Fruit fly (Drosophila melanogaster) whole organism: ENCODE measurements around the gene por.

Source experiments
- CG8478 ChIP-seq: fragments of >200 bp; optimal IDR thresholded peaks from 2 replicates; lab custom pipeline; 2018; ENCODE audit warnings: inconsistent platforms
- Dll ChIP-seq: fragments of >200 bp; optimal IDR thresholded peaks from 2 replicates; lab custom pipeline; 2017
- EcR ChIP-seq, 2 experiments: fragments of >200 bp; optimal IDR thresholded peaks; 2 replicates each; lab custom pipeline; 2017; ENCODE audit warnings: missing biosample characterization in 2 of 2, missing genetic modification characterization in 2 of 2, missing genetic modification reagents in 2 of 2
- pan ChIP-seq: fragments of >200 bp; optimal IDR thresholded peaks from 2 replicates; lab custom pipeline; 2017
- psq ChIP-seq: fragments of >200 bp; optimal IDR thresholded peaks from 2 replicates; lab custom pipeline; 2017
- usp ChIP-seq: fragments of >200 bp; optimal IDR thresholded peaks from 2 replicates; lab custom pipeline; 2017; ENCODE audit warnings: missing biosample characterization, missing genetic modification characterization, mixed read lengths

Gene por

DNA sequence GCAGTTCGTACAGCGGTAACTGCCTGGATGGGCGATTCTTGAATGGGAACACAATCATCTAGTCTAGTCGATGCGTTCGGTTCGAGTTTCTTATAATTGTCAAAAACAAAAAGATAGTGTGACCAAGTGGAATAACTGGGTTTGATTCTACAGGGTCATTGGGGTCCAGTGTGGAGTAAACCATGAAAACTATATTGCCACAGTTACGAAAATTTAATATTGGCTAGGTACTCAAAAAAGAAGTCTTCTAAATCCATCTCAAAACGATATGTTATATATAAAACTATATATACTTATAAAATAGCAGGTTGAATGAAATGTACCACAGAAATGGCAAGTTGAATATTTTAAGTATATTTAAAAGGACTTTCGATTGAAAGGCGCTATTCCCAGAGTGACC, 20.3 kb upstream of the por start, which contains the start of gene CG34328:
TSS of gene CG34328 (minus strand) at position 101 of the 400 bp plus-strand sequence.
- TF ChIP-seq usp (GFP tag; lab: Kevin White, UChicago) (no peak), Dll (no peak), CG8478 (lab: Kevin White, UChicago) (no peak), pan (no peak), EcR (GFP tag; optimal IDR thresholded peaks at IDR 0.05; lab: Kevin White, UChicago) (no peak), psq (lab: Kevin White, UChicago) (no peak)

DNA sequence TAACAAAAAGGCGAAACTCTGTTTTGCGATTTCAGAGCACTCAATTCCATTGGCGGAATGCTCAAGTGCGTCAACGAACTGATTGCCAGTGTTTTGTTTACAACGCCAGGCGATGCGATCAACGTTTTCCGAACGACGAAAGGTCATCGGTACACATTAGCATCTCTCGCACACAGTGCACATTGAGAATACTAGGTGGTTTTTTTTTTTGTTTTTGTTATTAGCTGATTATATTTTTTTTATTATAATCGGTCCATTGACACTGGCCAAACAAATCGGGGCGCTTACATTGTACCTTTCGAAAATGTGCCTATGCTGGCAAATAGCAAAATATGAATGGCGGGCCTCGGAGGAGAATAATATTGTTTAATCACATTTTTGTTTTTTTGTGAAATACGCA, 15.5 kb upstream of the por start:
- TF ChIP-seq usp (GFP tag; lab: Kevin White, UChicago) (no peak), psq (lab: Kevin White, UChicago) (no peak), CG8478 (lab: Kevin White, UChicago) (no peak), EcR (GFP tag; optimal IDR thresholded peaks at IDR 0.05; lab: Kevin White, UChicago) (no peak), Dll (no peak), pan (no peak)

DNA sequence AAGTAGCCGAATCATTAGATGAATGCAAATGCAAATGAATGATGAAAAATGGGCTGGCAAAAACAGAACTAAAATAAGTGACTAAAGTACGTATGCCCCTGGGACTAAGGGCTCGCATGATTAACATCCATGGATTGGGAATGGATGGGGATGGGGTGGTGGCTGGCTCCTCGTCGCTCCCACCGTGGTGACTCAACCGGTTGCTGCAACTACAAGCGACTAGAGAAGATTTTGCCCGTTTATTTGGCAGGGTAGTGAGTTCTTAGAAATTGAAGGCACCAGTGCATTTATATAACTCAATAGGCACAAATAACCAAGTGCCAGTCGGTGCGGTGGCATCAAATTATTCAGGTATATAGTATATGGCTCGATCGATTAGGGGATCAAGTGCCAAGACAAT, 7.1 kb upstream of the por start, which contains the start of gene Tsf1:
TSS of gene Tsf1 (plus strand) at position 301 of the 400 bp plus-strand sequence.
- no peak for TF ChIP-seq EcR (GFP tag; optimal IDR thresholded peaks at IDR 0.05; lab: Kevin White, UChicago)
- TF ChIP-seq psq (lab: Kevin White, UChicago) = no peak
- TF ChIP-seq Dll = no peak
- no peak for TF ChIP-seq pan
- no peak for TF ChIP-seq usp (GFP tag; lab: Kevin White, UChicago)
- TF ChIP-seq CG8478 (lab: Kevin White, UChicago) = no peak

DNA sequence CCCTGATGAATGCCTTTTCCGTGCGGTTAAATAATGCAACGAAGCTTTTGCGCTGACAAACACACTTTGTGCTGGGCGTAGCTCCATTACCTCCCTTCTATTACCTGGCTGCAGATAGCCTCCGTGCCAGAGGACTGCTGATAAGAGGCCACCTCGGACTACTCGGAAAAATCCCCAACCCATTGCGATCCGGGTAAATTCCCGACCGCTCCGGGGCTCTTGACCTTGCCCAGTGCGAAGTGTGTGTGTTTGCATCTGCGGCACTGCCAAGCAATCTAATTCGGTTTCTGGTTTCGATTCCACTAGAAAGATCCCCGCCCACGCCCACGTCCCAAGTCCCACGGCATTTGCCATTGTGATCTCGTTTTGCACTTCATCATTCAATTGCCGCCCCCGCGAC, 6.1 kb upstream of the por start:
- TF ChIP-seq usp (GFP tag; lab: Kevin White, UChicago) (no peak), EcR (GFP tag; optimal IDR thresholded peaks at IDR 0.05; lab: Kevin White, UChicago) (no peak), psq (lab: Kevin White, UChicago) (no peak), Dll (no peak), pan (no peak), CG8478 (lab: Kevin White, UChicago) (no peak)

DNA sequence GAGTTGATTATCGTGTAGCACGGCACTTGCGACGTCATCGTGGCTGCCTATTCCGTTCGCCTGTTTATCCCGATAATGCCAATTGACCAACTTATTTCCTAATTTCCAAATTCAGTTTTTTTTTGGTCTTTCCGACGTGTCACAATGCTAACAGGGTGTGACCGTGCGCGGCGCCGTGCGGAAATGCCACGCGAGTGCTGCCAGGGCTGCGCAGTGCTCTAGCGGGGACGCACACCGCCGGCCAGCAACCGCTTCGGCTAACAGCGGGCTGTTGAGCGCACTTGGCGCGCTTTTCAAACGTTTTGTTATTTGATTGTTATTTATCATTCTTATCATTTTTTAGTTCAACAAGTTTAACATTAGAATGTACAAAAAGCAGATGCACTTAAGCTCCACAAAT, 5.4 kb upstream of the por start, which contains the start of gene betaCOP:
TSS of gene betaCOP (minus strand) at position 187 of the 400 bp plus-strand sequence.
- TF ChIP-seq pan = no peak
- TF ChIP-seq EcR (GFP tag; optimal IDR thresholded peaks at IDR 0.05; lab: Kevin White, UChicago) = no peak
- no peak for TF ChIP-seq psq (lab: Kevin White, UChicago)
- no peak for TF ChIP-seq usp (GFP tag; lab: Kevin White, UChicago)
- no peak for TF ChIP-seq Dll
- TF ChIP-seq CG8478 (lab: Kevin White, UChicago) = no peak

DNA sequence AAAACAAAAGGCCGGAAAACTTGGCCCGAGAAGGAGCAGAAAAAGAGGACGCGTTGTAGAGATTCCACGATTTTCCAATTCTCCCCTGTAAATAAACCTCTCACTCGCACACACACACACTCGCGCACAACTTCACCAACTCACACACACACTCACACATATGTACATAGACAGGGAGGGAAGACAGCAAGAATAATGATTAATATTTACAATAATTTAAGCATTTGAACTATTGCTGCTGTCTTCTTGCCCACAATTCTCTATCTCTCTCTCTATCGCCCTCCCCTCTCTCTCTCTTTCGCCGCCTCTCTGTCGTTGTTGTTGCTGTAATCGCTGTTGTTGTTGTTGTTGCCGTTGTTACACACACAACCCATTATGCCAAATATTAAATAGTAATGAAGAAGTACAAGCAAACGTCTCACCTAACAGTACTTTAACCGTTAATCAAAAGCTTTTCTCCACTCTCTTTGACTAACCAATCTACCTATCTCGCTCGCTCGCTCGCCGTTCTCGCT, 5.2 kb downstream of the por start:
- TF ChIP-seq Dll (no peak), usp (GFP tag; lab: Kevin White, UChicago) (no peak), psq (lab: Kevin White, UChicago) (no peak)

DNA sequence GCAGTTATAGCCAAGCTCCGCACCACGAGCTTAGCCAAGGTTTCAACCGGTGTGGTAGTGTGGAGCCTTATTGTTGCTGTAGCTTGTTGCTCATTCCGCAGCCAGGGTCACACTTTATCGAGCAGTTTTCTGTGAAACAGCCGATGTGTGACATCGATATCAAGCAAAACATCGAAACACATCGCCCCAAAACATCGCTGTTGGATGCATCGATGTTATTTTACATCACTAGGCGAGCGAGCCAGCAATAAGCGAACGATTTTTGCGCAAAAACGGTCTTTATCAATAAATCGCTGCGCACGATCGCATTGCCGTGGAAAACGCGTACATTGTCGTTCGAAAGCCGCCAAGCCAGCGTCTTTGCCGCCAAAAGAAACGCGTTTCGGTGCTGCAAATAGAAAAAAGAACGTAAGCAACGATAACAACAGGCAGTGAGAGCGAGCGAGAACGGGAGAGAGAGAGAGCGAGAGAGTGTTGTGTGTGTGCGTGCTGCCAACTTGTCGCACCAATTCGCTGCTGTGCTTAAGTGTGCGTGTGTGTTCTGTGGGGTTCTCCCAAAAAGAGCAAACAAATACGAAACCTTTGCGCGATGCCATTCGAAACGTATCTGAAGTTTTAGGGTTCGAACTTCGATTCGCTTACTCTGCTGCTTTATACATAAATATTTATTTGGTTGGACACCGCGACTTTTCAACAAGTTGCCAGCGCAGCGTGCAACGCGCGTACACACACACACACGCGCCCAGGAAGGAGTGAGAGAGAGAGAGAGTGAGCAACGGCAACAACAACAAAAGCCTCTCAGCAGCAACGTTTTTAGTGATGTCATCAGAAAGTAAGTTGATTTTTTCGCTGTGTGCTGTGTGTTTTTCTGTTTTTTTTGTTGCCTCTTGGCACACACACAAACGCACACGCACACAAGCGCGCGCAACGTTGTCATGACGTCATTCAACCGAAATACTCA, 8.6 kb downstream of the por start:
- TF ChIP-seq EcR (GFP tag; optimal IDR thresholded peaks at IDR 0.05; lab: Kevin White, UChicago) (no peak), CG8478 (lab: Kevin White, UChicago) (peak; percentile 76), psq (lab: Kevin White, UChicago) (no peak), usp (GFP tag; lab: Kevin White, UChicago) (no peak), Dll (peak; percentile 95), pan (no peak)

DNA sequence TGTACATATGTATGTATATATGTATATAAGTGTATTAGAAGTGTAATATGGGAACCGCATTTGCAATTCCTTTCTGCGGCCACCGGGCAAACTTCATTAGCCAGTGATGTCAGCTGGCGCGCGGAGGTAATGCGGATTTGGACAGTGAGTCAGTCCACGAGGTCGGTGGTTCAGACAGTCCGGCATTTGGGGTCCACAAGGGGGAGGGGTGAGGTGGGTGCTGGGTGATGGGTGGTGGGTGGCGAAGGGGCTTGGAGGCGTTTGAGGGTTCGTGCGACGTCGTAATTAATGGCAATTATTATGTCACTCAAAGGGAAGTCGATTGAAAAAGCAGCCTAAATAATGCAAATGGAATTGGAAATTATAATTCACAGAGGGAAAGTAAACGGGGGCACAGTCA, 9.9 kb downstream of the por start:
- TF ChIP-seq CG8478 (lab: Kevin White, UChicago) (no peak), pan (no peak), EcR (GFP tag; optimal IDR thresholded peaks at IDR 0.05; lab: Kevin White, UChicago) (no peak), Dll (no peak), psq (lab: Kevin White, UChicago) (no peak), usp (GFP tag; lab: Kevin White, UChicago) (no peak)

DNA sequence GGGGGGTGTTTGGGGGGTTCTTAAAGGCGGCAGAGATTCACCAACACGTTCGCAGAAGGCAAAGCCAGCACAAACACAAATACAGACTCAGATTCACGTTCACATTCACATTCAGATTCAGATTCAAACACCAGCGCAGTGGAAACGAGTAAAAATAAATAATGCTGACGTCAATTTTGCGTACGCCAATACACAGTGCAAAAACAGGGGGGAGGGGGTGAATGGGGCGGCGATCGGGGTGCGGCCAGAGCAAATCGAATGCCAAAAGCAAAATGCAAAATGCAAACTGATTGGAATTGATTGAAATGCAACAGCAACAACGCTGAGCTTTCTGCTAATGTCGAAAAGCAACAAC, 11.0 kb downstream of the por start:
- TF ChIP-seq psq (lab: Kevin White, UChicago) (no peak), usp (GFP tag; lab: Kevin White, UChicago) (no peak), EcR (GFP tag; optimal IDR thresholded peaks at IDR 0.05; lab: Kevin White, UChicago) (no peak), pan (no peak), CG8478 (lab: Kevin White, UChicago) (no peak), Dll (no peak)

DNA sequence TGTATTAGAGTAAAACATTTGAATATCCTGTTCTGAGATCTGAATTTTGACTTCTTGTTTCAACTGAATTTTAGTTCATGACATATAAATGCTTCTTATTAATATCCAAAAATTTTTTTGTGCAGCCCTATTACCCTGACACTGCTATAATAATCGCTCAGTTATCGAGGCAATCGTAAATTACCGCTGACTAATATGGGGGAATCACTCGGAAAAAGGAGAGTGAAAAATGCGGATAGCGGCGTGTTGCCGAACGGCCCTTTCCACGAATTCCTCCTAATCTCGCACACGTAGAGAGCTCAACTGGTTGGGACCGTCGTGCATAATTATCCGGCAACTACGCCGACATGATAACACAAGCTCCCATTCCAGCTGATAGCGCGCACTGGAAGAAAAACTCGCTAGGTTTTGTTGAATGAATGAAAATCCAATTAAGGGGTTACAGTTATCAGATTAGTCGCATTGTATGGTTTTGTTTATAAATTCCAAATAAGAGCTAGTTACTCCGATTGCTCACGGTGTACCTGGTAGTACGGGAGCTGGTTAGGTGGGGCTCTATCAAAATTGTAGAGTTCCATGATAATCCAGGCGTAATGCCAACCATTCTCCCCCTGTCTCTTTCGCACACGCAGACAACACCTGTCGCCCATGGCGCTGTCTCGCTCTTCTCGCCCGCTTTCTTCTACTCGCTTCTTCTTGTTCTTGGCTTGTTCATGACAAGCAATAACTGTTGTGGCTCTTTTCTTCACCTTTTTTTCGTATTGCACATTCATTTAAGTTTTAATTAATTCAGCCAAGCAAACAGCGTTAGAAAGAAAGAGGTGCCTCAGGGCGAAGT, 11.6 kb downstream of the por start:
- TF ChIP-seq CG8478 (lab: Kevin White, UChicago) (peak; percentile 40), usp (GFP tag; lab: Kevin White, UChicago) (no peak)

DNA sequence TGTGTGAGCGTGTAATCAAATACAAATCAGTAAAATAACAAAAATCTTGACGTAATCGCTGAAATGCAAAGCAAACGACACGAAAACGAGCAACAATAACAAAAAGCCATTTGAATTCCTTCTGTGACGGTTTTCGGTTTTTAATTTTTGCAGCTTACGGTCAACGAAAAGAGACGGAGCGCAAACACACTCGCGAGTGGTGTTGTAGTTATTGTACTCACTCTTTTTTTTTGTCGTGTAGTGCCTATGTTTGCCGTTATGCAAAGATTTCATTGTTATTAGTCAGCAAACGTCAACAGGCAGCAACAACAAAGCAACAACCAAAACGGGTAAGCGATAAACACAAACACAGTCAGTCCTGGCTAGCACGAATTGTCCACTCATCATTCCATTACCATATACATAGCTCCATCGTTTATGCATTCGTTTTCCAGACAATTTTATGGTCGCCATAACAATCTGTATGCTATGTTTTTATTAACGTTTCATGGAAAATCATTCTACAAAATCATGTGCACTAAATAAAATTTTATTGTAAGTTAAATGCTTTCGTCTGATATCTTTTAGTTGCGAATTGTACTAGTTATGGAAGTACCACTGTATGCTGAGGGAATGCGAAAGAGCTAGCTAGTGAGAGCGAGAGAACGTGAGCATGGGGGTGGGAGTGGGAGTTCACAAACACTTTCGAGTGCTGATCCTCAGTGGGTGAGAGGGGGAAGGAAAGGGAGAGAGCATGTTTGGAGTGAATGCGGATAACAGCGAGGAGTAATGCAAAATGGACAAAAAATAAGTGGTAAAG, 12.6 kb downstream of the por start:
- TF ChIP-seq EcR (GFP tag; optimal IDR thresholded peaks at IDR 0.05; lab: Kevin White, UChicago) (no peak), CG8478 (lab: Kevin White, UChicago) (no peak), Dll (no peak), usp (GFP tag; lab: Kevin White, UChicago) (no peak), psq (lab: Kevin White, UChicago) (no peak), pan (no peak)
